Worm (Caenorhabditis elegans) whole organism, late embryonic: ENCODE data around the gene magu-4.

Experiments used
- K09A11.1 ChIP-seq: sonication (generic microtip); optimal IDR thresholded peaks from 2 replicates; lab custom pipeline; 2017; ENCODE audit warnings: antibody characterized with exemption, mild to moderate bottlenecking, missing genetic modification characterization, missing compliant biosample characterization; ENCODE audit not compliant: insufficient read depth
- ama-1 ChIP-seq: fragments of 150-350 bp; optimal IDR thresholded peaks from 2 replicates; lab custom pipeline; 2014
- ceh-2 ChIP-seq: sonication (generic microtip); optimal IDR thresholded peaks from 2 replicates; lab custom pipeline; 2016; ENCODE audit warnings: missing genotype, missing genetic modification characterization, missing compliant biosample characterization
- elt-2 ChIP-seq: sonication (generic microtip); optimal IDR thresholded peaks from 2 replicates; lab custom pipeline; 2016; ENCODE audit warnings: missing genetic modification reagents, missing genetic modification characterization, missing compliant biosample characterization
- fkh-10 ChIP-seq: fragments of 150-350 bp; optimal IDR thresholded peaks from 2 replicates; lab custom pipeline; 2014; ENCODE audit warnings: missing biosample characterization, missing genetic modification reagents, missing genetic modification characterization
- hlh-30 ChIP-seq: sonication (generic microtip); optimal IDR thresholded peaks from 2 replicates; lab custom pipeline; 2017; ENCODE audit warnings: antibody characterized with exemption, missing genetic modification characterization, missing compliant biosample characterization; ENCODE audit not compliant: insufficient read depth
- lin-11 ChIP-seq: fragments of 200-800 bp; sonication (Bioruptor generic); optimal IDR thresholded peaks from 2 replicates; lab custom pipeline; 2018; ENCODE audit warnings: mild to moderate bottlenecking, missing genetic modification characterization, missing compliant biosample characterization
- syd-9 ChIP-seq: sonication (generic microtip); optimal IDR thresholded peaks from 2 replicates; lab custom pipeline; 2016; ENCODE audit warnings: mild to moderate bottlenecking, missing genetic modification characterization, moderate library complexity, missing compliant biosample characterization
- tbx-7 ChIP-seq: sonication (generic microtip); optimal IDR thresholded peaks from 2 replicates; lab custom pipeline; 2016; ENCODE audit warnings: missing genotype, missing genetic modification characterization, missing compliant biosample characterization
- unc-42 ChIP-seq: sonication (generic microtip); optimal IDR thresholded peaks from 2 replicates; lab custom pipeline; 2016; ENCODE audit warnings: missing genotype, missing genetic modification characterization, missing compliant biosample characterization
- ztf-16 ChIP-seq: sonication (generic microtip); optimal IDR thresholded peaks from 2 replicates; lab custom pipeline; 2017; ENCODE audit warnings: missing genetic modification characterization, missing compliant biosample characterization

DNA sequence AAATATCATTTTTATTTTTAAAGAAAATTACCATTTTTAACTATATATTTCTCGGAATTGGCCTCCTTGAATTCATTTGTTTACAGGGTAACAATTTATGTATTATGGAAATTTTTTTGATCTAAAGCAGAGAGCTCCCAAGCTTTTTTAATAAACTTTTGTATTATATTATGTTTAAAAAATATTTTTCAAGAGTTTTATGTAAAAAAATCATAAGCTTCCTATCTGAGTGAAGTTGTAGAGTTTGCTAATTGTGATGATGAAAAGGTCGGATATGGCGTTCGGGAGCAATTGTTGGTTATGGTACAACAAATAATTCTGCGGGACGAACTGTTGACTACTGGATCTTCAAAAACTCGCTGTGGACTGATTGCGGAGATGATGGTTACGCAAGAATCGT is 11.7 kb downstream of the magu-4 start, which contains the start of gene F44D12.19:
- TF ChIP-seq lin-11 (no peak), tbx-7 (no peak), K09A11.1 (tag; lab: Kevin White, UChicago) (no peak), fkh-10 (GFP tag; lab: Kevin White, UChicago) (no peak), ztf-16 (tag; lab: Kevin White, UChicago) (no peak), hlh-30 (tag; lab: Kevin White, UChicago) (no peak), syd-9 (tag; lab: Kevin White, UChicago) (no peak), ceh-2 (tag; lab: Kevin White, UChicago) (no peak), ama-1 (lab: Kevin White, UChicago) (no peak), unc-42 (tag; lab: Kevin White, UChicago) (no peak), elt-2 (no peak)
